Fruit fly (Drosophila melanogaster) S2 (cell line): ENCODE results near the gene shf.

Source experiments
- CG8478 ChIP-seq: fragments of >200 bp; optimal IDR thresholded peaks from 2 replicates; lab custom pipeline; 2018
- CTCF ChIP-seq, 2 experiments: fragments of >200 bp; optimal IDR thresholded peaks; 2 replicates each; lab custom pipeline; 2018

shf gene

dm6 chrX:6779609-6780139, at the start of gene shf:
shf (minus strand) TSS chrX:6779659.
- TF ChIP-seq CG8478 = no peak
- TF ChIP-seq CTCF (optimal IDR thresholded peaks at IDR 0.05; lab: Kevin White, UChicago) = no peak

DNA sequence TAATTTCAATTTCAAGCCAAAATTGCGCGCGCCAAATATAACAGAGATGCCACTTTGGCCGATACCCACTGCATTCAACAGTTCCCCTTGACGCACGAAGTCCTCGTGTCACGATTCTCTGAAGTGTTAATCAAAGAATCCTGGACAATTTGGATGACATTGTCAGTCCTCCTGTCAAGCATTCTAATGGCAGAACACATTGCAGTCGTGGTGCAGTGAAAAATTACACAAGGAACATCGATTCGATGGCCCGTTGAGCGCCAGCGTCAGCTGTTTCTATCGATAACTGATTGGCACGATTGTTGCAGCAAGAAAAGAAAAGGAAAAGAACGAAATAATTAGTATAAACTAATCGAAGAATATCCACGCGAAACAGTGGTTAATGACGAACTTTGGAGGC, 44.7 kb upstream of the shf start, which contains the start of gene nonC:
TSS of gene nonC (plus strand) at position 294 of the 400 bp plus-strand sequence.
- TF ChIP-seq CTCF (optimal IDR thresholded peaks at IDR 0.05; lab: Kevin White, UChicago) (no peak), CG8478 (no peak)

DNA sequence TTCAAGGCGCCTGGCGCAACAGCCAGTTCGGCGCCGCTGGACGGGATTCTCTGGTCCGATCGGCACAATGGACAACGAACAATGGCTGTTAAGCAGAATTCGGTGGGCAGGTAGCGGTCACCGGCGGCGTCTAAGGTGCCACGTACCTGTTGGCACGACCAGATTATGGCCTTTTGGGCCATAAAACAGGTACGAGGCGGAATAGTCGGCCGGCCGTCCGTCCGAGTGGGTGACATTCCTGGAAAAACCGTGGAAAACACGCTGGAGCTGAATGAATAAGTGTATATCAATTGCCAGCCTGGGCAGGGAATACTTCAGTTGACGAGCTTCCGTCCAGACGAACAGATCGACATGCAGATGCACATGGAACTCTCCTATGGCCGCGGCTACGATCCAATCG, 43.4 kb upstream of the shf start, which contains the start of gene Atx-1:
TSS of gene Atx-1 (plus strand) at position 301 of the 400 bp plus-strand sequence.
- TF ChIP-seq CG8478 = no peak

- no peak for TF ChIP-seq CG8478
- peak; percentile 40 to 51 for TF ChIP-seq CTCF (optimal IDR thresholded peaks at IDR 0.05; lab: Kevin White, UChicago)
These were observed 41.2 kb upstream of the shf start, which contains the start of the genes Nf-YC and xit for dm6 chrX:6820703-6821102. Nf-YC (minus strand) TSS chrX:6820919. xit (plus strand) TSS chrX:6821016.

DNA sequence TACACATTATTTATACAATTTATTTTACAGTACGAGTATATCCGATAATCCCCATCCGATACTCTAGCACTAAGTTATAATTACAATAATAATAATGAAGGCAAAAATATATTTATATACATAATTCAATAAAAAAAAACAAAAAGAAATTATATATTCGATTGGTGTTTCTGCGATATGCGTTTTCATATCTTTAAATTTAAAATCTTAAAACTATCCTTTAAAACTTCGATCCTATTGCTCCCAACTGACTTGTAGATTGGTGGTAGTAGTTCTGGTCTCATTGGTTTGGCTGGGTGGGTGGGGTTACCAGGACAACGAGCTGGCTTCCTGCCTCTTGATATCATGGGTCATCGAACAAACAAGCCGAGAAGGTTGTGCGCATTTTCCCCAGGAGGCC, 34.2 kb upstream of the shf start, which contains the start of gene iav:
TSS of gene iav (plus strand) at position 301 of the 400 bp plus-strand sequence.
- TF ChIP-seq CTCF (optimal IDR thresholded peaks at IDR 0.05; lab: Kevin White, UChicago) = no peak
- no peak for TF ChIP-seq CG8478

dm6 chrX:6805404-6805803, 25.9 kb upstream of the shf start:
- TF ChIP-seq CG8478 (no peak), CTCF (optimal IDR thresholded peaks at IDR 0.05; lab: Kevin White, UChicago) (no peak)

DNA sequence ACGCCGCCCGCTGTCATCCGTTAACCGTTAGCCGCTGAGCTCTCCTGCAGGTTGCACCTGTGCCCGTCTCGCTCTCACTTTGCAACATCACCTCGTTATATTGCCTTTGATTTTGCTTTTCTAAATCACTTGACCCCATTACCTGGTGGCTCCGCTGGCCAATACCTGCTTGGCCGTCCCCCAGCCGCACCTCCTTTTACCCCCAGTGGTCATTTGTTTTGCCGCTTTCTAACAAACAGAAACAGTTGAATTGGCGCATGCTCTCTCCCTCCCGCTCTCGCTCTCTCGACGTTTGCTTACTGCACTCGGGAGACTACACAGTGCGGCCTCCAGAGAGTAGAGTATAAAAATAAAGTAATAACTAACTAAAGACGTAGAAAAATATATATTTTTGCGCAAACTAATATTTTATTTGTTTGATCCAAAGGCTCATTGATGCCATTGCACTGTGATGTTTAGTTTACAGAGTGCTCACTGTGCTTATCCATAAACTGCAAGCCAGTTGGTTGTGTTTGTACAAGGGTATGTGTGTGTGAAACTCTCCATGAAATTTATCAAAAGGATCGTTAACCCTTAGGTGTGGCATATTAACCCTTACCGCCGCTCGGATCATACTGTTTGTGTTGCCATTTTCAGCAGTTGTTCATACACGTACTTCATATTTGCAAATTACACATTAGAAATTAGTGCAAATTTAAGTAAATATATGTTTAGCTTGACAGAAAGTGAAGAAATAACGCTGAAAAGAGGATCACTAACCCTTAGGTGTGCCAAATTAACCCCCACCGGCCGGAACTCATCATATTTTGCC, 25.2 kb upstream of the shf start:
- TF ChIP-seq CG8478 (no peak), CTCF (optimal IDR thresholded peaks at IDR 0.05; lab: Kevin White, UChicago) (no peak)

DNA sequence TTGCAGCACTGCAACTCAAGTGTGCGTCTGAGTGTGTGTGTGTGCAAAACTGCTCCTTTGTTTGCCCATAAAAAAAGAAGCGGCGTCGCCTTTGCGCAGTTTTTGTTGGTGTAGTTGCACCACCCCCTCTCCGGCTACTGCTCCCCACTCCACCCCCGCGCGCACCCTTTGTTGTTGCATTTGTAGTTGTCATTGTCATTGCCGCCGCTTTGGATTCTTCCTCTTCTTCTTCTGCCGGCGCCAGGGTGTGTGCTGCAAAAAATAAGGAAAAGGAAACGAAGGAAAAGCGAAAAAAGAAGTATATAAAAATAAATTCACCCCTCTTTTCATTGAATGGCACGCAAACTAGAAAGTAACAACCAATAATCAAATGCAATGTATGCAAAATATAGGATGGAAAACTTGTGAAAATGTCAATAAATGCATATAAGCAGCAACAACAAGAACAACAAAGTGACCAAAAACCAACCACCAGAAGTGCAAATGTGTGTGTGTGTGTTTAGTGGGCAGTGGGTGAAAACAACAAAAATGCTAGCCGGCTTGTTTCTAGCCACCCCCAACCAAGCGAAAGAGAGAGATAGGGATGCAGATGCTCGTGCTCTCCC, 24.5 kb upstream of the shf start:
- TF ChIP-seq CG8478 (no peak), CTCF (optimal IDR thresholded peaks at IDR 0.05; lab: Kevin White, UChicago) (no peak)

- peak in 1 of 2 experiments; percentile 35 for TF ChIP-seq CTCF (optimal IDR thresholded peaks at IDR 0.05; lab: Kevin White, UChicago)
- no peak for TF ChIP-seq CG8478
These were observed 23.9 kb upstream of the shf start, which contains the start of the genes C3G and pod1 for dm6 chrX:6803312-6803794. C3G (minus strand) TSS chrX:6803593. pod1 (plus strand) TSS chrX:6803684.

DNA sequence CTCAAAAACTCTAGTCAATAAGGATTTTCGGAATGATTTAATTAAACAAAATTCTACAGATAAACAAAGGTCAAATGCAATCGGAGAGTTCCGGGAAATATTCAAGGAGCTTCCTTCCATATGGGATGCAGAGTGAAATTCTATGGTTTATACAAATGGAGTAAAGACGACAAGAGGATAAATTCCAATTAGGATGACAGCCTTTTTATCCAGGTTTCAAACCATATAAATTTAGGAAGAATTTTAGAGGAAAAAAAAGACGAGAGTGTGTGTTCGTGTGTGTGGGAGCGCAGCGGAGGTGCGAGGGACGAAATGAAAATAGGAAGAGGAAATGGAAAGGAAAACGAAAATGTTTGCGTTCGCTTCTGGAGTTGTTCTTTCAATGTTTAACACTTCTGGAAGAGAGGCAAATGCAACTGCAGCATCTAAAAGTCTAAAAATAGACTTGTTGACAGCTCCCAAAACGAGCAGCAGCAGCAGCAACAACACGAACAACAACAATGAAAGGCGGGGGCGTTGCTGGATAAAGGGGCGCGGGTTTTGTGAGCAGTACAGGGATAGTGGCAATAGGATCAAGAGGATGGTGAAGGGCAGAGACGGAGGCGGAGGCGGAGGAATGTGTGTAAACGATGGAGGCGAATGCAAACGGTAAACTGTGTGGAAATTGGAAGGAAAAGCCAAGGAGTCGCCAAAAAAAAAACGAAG, 23.1 kb upstream of the shf start:
- TF ChIP-seq CG8478 (no peak), CTCF (optimal IDR thresholded peaks at IDR 0.05; lab: Kevin White, UChicago) (no peak)

dm6 chrX:6800726-6801296, 21.4 kb upstream of the shf start:
- no peak for TF ChIP-seq CG8478
- no peak for TF ChIP-seq CTCF (optimal IDR thresholded peaks at IDR 0.05; lab: Kevin White, UChicago)

dm6 chrX:6799261-6800022, 20.0 kb upstream of the shf start:
- TF ChIP-seq CG8478 (no peak), CTCF (optimal IDR thresholded peaks at IDR 0.05; lab: Kevin White, UChicago) (no peak)

DNA sequence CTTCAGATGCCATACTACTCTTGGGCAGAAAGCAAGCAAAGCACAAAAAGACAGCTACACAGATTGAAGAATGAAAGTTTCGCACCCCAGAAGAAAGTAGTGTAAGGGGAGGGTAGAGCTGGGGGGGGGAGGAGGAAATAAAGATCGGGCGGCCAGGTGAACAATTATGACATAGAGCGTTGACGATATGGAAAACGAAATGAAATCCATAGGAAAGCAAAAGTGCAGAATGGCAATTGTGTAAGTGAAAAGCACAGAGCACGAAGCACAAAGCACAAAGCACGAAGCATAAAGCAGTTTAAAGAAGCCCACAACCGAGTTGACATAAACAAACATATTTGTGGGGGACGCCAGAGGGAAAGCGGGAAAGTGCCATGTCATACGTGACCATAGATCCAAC, 17.5 kb upstream of the shf start:
- TF ChIP-seq CG8478 (no peak), CTCF (optimal IDR thresholded peaks at IDR 0.05; lab: Kevin White, UChicago) (no peak)
